Worm (Caenorhabditis elegans) whole organism, L3 larva: Measurements from ENCODE around the gene F45B8.5.
A peak's percentile ranks its signal among the peaks of the same experiment; 100 is the strongest.

Source experiments
- R02D3.7 ChIP-seq: fragments of 150-350 bp; optimal IDR thresholded peaks from 2 replicates; lab custom pipeline; 2014; ENCODE audit warnings: missing biosample characterization, missing genetic modification characterization
- ZK546.5 ChIP-seq: sonication (generic microtip); optimal IDR thresholded peaks from 2 replicates; lab custom pipeline; 2017; ENCODE audit warnings: missing biosample characterization, missing genetic modification characterization
- aly-2 ChIP-seq: fragments of 150-350 bp; optimal IDR thresholded peaks from 2 replicates; lab custom pipeline; 2014; ENCODE audit warnings: missing biosample characterization, missing genetic modification characterization
- ama-1 ChIP-seq: fragments of 150-350 bp; optimal IDR thresholded peaks from 2 replicates; lab custom pipeline; 2018
- ceh-16 ChIP-seq: sonication (generic microtip); optimal IDR thresholded peaks from 2 replicates; lab custom pipeline; 2017; ENCODE audit warnings: missing biosample characterization, missing genetic modification characterization
- ceh-28 ChIP-seq: fragments of 150-350 bp; optimal IDR thresholded peaks from 2 replicates; lab custom pipeline; 2014; ENCODE audit warnings: missing biosample characterization, missing genetic modification reagents, missing genetic modification characterization
- ceh-82 ChIP-seq: fragments of 150-350 bp; optimal IDR thresholded peaks from 2 replicates; lab custom pipeline; 2014; ENCODE audit warnings: missing biosample characterization, missing genetic modification characterization
- ceh-9 ChIP-seq: sonication (generic microtip); optimal IDR thresholded peaks from 2 replicates; lab custom pipeline; 2018; ENCODE audit warnings: missing biosample characterization, missing genetic modification characterization
- egl-5 ChIP-seq: fragments of 150-350 bp; optimal IDR thresholded peaks from 2 replicates; lab custom pipeline; 2017; ENCODE audit warnings: missing biosample characterization, missing genetic modification reagents, missing genetic modification characterization, inconsistent platforms
- elt-1 ChIP-seq: fragments of 150-350 bp; optimal IDR thresholded peaks from 2 replicates; lab custom pipeline; 2014; ENCODE audit warnings: missing biosample characterization, missing genetic modification characterization
- elt-2 ChIP-seq: sonication (generic microtip); optimal IDR thresholded peaks from 2 replicates; lab custom pipeline; 2016; ENCODE audit warnings: missing genetic modification reagents, mild to moderate bottlenecking, missing genetic modification characterization, missing compliant biosample characterization
- elt-3 ChIP-seq, 3 experiments: fragments of 150-350 bp in 1 of 3; sonication (generic microtip) in 2 of 3; optimal IDR thresholded peaks; 2 replicates in 2 of 3; 4 replicates in 1 of 3; lab custom pipeline; 2014 to 2017; ENCODE audit warnings: missing biosample characterization in 3 of 3, missing genetic modification characterization in 3 of 3
- eor-1 ChIP-seq, 2 experiments: fragments of 150-350 bp; optimal IDR thresholded peaks; 2 replicates each; lab custom pipeline; 2014 to 2018; ENCODE audit warnings: missing biosample characterization in 2 of 2, missing genetic modification characterization in 2 of 2
- fkh-10 ChIP-seq: sonication (generic microtip); optimal IDR thresholded peaks from 2 replicates; lab custom pipeline; 2017; ENCODE audit warnings: missing biosample characterization, missing genetic modification reagents, missing genetic modification characterization
- fkh-2 ChIP-seq: fragments of 150-350 bp; optimal IDR thresholded peaks from 2 replicates; lab custom pipeline; 2014; ENCODE audit warnings: missing biosample characterization, missing genetic modification reagents, missing genetic modification characterization
- fos-1 ChIP-seq: fragments of 150-350 bp; optimal IDR thresholded peaks from 2 replicates; lab custom pipeline; 2014; ENCODE audit warnings: missing biosample characterization, missing genetic modification characterization
- hmg-11 ChIP-seq: sonication (generic microtip); optimal IDR thresholded peaks from 2 replicates; lab custom pipeline; 2016; ENCODE audit warnings: missing genetic modification characterization, missing compliant biosample characterization
- jun-1 ChIP-seq: fragments of 150-350 bp; optimal IDR thresholded peaks from 2 replicates; lab custom pipeline; 2014; ENCODE audit warnings: missing biosample characterization, missing genetic modification reagents, missing genetic modification characterization
- lin-39 ChIP-seq: fragments of 150-350 bp; optimal IDR thresholded peaks from 2 replicates; lab custom pipeline; 2018; ENCODE audit warnings: missing biosample characterization, missing genetic modification reagents, missing genetic modification characterization
- lsy-12 ChIP-seq: sonication (generic microtip); optimal IDR thresholded peaks from 2 replicates; lab custom pipeline; 2016; ENCODE audit warnings: mild to moderate bottlenecking, missing genetic modification characterization, missing compliant biosample characterization
- mdl-1 ChIP-seq: fragments of 150-350 bp; optimal IDR thresholded peaks from 2 replicates; lab custom pipeline; 2014; ENCODE audit warnings: missing biosample characterization, missing genetic modification characterization
- nhr-11 ChIP-seq: fragments of 150-350 bp; optimal IDR thresholded peaks from 2 replicates; lab custom pipeline; 2014; ENCODE audit warnings: missing biosample characterization, missing genetic modification characterization
- nhr-12 ChIP-seq: fragments of 150-350 bp; optimal IDR thresholded peaks from 2 replicates; lab custom pipeline; 2014; ENCODE audit warnings: missing biosample characterization, missing genetic modification characterization
- nhr-237 ChIP-seq: fragments of 150-350 bp; optimal IDR thresholded peaks from 2 replicates; lab custom pipeline; 2014; ENCODE audit warnings: missing biosample characterization, missing genetic modification characterization
- nhr-25 ChIP-seq: sonication (generic microtip); optimal IDR thresholded peaks from 2 replicates; lab custom pipeline; 2017; ENCODE audit warnings: missing biosample characterization, missing genetic modification characterization
- nhr-28 ChIP-seq: fragments of 150-350 bp; optimal IDR thresholded peaks from 2 replicates; lab custom pipeline; 2014; ENCODE audit warnings: missing biosample characterization, missing genetic modification characterization
- nhr-43 ChIP-seq: sonication (generic microtip); optimal IDR thresholded peaks from 2 replicates; lab custom pipeline; 2016; ENCODE audit warnings: mild to moderate bottlenecking, missing genetic modification characterization, missing compliant biosample characterization; ENCODE audit not compliant: poor library complexity, severe bottlenecking
- nhr-67 ChIP-seq: fragments of 150-350 bp; optimal IDR thresholded peaks from 2 replicates; lab custom pipeline; 2014; ENCODE audit warnings: missing biosample characterization, missing genetic modification characterization
- nhr-76 ChIP-seq: fragments of 150-350 bp; sonication (generic microtip); optimal IDR thresholded peaks from 5 replicates; lab custom pipeline; 2014; ENCODE audit warnings: missing biosample characterization, missing genetic modification characterization
- nhr-77 ChIP-seq: fragments of 150-350 bp; optimal IDR thresholded peaks from 2 replicates; lab custom pipeline; 2014; ENCODE audit warnings: missing biosample characterization, missing genetic modification characterization
- pha-4 ChIP-seq: fragments of 150-350 bp; optimal IDR thresholded peaks from 2 replicates; lab custom pipeline; 2014; ENCODE audit warnings: missing biosample characterization, missing genetic modification reagents, missing genetic modification characterization
- pqm-1 ChIP-seq: fragments of 150-350 bp; optimal IDR thresholded peaks from 2 replicates; lab custom pipeline; 2017; ENCODE audit warnings: missing biosample characterization, missing genetic modification characterization, inconsistent platforms
- sea-2 ChIP-seq: fragments of 150-350 bp; sonication (generic microtip); optimal IDR thresholded peaks from 4 replicates; lab custom pipeline; 2014; ENCODE audit warnings: missing biosample characterization, missing genetic modification reagents, missing genetic modification characterization
- skn-1 ChIP-seq: fragments of 150-350 bp; optimal IDR thresholded peaks from 2 replicates; lab custom pipeline; 2014; ENCODE audit warnings: missing biosample characterization, missing genetic modification characterization
- snpc-4 ChIP-seq: fragments of 150-350 bp; optimal IDR thresholded peaks from 2 replicates; lab custom pipeline; 2014; ENCODE audit warnings: missing biosample characterization, missing genetic modification characterization
- tbx-2 ChIP-seq: sonication (generic microtip); optimal IDR thresholded peaks from 2 replicates; lab custom pipeline; 2016; ENCODE audit warnings: mild to moderate bottlenecking, missing genetic modification characterization, missing compliant biosample characterization
- unc-62 ChIP-seq: fragments of 150-350 bp; sonication (generic microtip); optimal IDR thresholded peaks from 4 replicates; lab custom pipeline; 2014; ENCODE audit warnings: missing biosample characterization, missing genetic modification reagents, missing genetic modification characterization
- ztf-11 ChIP-seq: fragments of 150-350 bp; optimal IDR thresholded peaks from 2 replicates; lab custom pipeline; 2014; ENCODE audit warnings: missing biosample characterization, missing genetic modification characterization

The F45B8.5 gene

DNA sequence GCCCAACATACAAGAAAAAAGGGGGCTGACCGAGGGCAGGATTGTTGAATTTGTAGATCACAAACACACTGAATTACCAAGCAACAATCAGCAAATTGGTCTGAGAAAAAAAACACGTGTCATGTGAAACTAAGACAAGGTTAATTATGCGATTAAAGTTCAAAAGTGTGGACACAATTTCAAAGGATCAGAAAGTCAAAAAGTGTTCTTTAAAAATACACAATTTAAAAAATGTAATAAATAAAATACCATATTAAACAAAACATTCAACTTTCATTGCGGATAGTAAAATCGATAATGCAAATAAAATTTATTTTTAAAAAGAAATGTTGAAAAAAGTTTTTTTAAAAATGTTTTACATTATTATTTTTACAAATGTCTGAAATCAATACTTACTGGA, 33.2 kb downstream of the F45B8.5 start, which contains the start of gene cutl-3:
Gene cutl-3 (minus strand): TSS at position 101 of the 400 bp plus-strand sequence.
- TF ChIP-seq nhr-76 (no peak), fkh-10 (GFP tag; lab: Kevin White, UChicago) (no peak), elt-3 (tag; optimal IDR thresholded peaks at IDR 0.05; lab: Kevin White, UChicago) (no peak), nhr-25 (no peak), lin-39 (tag; lab: Kevin White, UChicago) (no peak), ztf-11 (tag; lab: Kevin White, UChicago) (no peak), pha-4 (tag; lab: Kevin White, UChicago) (no peak), fos-1 (tag; lab: Kevin White, UChicago) (no peak), nhr-43 (tag; lab: Kevin White, UChicago) (no peak), snpc-4 (tag; lab: Kevin White, UChicago) (no peak)

DNA sequence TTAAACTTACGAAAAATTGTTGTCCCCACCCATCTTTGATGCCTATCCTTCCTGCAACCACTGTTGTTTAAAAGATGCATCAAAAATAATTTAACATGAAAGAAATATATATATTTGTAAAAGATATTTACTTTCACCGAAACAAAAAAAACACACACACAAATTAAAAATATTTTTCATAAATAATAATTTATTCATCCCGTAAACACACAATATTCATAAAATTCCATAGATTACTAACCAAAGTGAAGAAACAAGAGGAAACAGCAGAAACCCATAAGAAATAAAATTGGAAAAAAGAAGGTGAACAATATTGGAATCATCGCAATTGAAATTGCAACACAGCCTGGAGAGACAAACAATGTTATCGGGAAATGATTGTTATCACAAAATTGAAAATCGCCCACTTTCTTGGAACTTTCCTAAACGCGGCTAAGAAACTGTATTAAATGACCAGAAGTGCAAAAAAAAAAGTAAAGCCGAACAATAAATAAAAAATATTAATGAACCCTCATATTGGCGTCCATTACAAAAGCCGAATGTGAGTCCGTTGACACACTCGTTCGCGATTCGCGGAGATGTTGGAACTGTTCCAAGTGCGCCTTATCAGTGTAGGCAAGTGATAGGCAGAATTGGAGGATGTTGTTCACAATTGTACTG, 38.2 kb downstream of the F45B8.5 start, which contains the start of gene slc-25A18.1:
Gene slc-25A18.1 (minus strand): TSS at position 51 of the 660 bp plus-strand sequence.
- TF ChIP-seq pqm-1 (tag; lab: Kevin White, UChicago) = no peak
- TF ChIP-seq lin-39 (tag; lab: Kevin White, UChicago) = no peak
- no peak for TF ChIP-seq ceh-82 (tag; lab: Kevin White, UChicago)
- no peak for TF ChIP-seq jun-1 (tag; lab: Kevin White, UChicago)
- peak; percentile 50 for TF ChIP-seq elt-2 (tag; lab: Kevin White, UChicago)
- TF ChIP-seq tbx-2 = no peak
- TF ChIP-seq nhr-25 = no peak

DNA sequence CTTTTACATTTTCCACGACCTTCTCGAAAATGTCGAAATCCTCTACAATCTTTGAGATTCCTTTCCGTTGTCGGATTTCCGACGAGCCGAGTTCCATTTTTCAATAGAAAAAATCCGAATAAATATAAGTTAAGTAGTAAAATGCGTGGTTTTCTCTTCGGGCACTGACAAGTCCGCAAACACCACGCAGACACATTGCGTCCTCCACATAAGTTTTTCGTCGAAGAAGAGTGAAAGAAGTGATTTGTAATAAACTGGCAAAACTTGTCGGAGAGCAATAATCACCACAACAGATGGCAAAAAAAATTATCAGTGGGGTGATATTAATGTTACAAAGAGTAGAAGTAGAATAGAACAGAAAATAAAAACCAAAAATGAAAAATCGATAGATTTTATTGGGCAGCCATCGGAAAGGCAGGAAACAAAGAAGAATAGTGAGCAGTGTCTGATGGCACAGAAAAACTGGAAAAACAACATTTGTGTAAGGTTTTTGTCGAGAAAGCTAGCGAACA, 41.0 kb downstream of the F45B8.5 start, which contains the start of gene ergi-2:
Gene ergi-2 (minus strand): TSS at position 462 of the 512 bp plus-strand sequence.
- no peak for TF ChIP-seq ZK546.5 (tag; lab: Kevin White, UChicago)
- peak; percentile 16 for TF ChIP-seq elt-2 (tag; lab: Kevin White, UChicago)
- TF ChIP-seq hmg-11 (tag; lab: Kevin White, UChicago) = peak; percentile 16
- TF ChIP-seq lsy-12 (tag; lab: Kevin White, UChicago) = no peak
- peak; percentile 50 for TF ChIP-seq egl-5 (tag; lab: Kevin White, UChicago)
- TF ChIP-seq snpc-4 (tag; lab: Kevin White, UChicago) = peak; percentile 37
- TF ChIP-seq ceh-82 (tag; lab: Kevin White, UChicago) = no peak
- no peak for TF ChIP-seq ztf-11 (tag; lab: Kevin White, UChicago)

DNA sequence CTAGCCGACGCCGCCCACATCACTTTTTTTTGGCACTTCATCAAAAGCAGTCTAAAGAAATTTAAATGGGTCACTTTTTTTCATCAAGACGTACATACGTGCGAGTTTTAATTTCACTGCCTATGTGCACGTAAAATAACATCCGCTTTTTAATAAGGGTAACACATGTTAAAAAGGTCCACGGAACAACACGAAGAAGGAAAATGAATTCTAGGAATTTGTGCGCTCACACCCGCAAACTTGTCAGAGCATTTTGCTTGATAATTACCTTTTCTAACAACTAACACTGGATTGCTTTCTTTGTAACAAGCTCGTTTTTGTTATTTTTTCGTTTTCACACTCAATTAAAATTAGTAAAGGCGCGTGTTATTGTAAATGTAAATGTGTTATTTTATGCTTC, 42.8 kb downstream of the F45B8.5 start:
- TF ChIP-seq egl-5 (tag; lab: Kevin White, UChicago) (no peak), nhr-237 (tag; lab: Kevin White, UChicago) (no peak), sea-2 (GFP tag; lab: Kevin White, UChicago) (no peak), ceh-28 (tag; lab: Kevin White, UChicago) (no peak), lin-39 (tag; lab: Kevin White, UChicago) (no peak), jun-1 (tag; lab: Kevin White, UChicago) (no peak), ZK546.5 (tag; lab: Kevin White, UChicago) (no peak), ceh-9 (tag; lab: Kevin White, UChicago) (no peak), lsy-12 (tag; lab: Kevin White, UChicago) (no peak), unc-62 (GFP tag; lab: Kevin White, UChicago) (no peak), nhr-25 (no peak), nhr-28 (tag; lab: Kevin White, UChicago) (no peak), elt-1 (tag; lab: Kevin White, UChicago) (no peak), nhr-77 (tag; lab: Kevin White, UChicago) (no peak), elt-2 (tag; lab: Kevin White, UChicago) (no peak), fkh-2 (tag; lab: Kevin White, UChicago) (no peak), nhr-11 (tag; lab: Kevin White, UChicago) (no peak)

ce11 chrX:15010941-15011340, 45.1 kb downstream of the F45B8.5 start:
- TF ChIP-seq ceh-16 (no peak), pha-4 (tag; lab: Kevin White, UChicago) (no peak), fkh-2 (tag; lab: Kevin White, UChicago) (no peak), nhr-76 (no peak), skn-1 (no peak), elt-2 (tag; lab: Kevin White, UChicago) (no peak), nhr-12 (tag; lab: Kevin White, UChicago) (no peak), eor-1 (tag; optimal IDR thresholded peaks at IDR 0.05; lab: Kevin White, UChicago) (no peak), mdl-1 (tag; lab: Kevin White, UChicago) (no peak), pqm-1 (tag; lab: Kevin White, UChicago) (no peak), nhr-67 (tag; lab: Kevin White, UChicago) (no peak), R02D3.7 (tag; lab: Kevin White, UChicago) (no peak), nhr-43 (tag; lab: Kevin White, UChicago) (no peak), ama-1 (lab: Kevin White, UChicago) (no peak), aly-2 (tag; lab: Kevin White, UChicago) (no peak), lsy-12 (tag; lab: Kevin White, UChicago) (no peak), lin-39 (tag; lab: Kevin White, UChicago) (no peak), nhr-77 (tag; lab: Kevin White, UChicago) (no peak)
